Worm (Caenorhabditis elegans): Measurements from ENCODE around the gene max-1.

DNA sequence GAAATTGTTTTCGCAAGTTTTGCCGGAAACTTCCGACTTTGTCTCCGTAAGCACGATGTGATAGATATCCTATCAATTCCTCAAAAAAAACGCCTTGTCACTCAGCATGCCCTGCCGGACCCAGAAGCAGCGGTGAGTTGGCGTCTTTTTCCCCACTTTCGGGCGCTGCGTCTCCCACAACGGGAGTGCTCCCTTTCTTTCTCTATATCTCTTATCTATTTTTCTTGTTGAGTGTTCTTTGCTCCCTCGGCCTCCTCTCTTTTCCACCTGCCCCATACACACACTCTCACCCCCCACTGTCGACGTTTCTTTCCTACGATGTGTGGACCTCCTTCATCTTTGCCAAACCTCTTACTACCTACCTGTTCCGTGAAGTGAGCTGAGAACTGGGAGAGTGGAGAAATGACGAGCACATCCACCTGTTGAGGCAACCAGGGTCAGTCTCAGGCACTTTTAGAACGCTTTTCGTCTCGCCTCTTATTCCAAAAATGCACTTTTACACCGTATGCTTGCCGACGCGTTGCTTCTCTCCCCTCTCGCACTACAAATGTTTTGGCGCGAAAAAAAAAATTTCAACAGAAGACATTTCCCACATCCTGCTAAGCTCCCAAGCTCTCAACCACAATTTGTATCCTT, 34.0 kb downstream of the max-1 start:
- TF ChIP-seq F49E8.2 (tag; optimal IDR thresholded peaks at IDR 0.05; ENCODE audit: borderline replicate concordance): no peak
- TF ChIP-seq unc-130 (GFP tag; optimal IDR thresholded peaks at IDR 0.05): no peak
- 0 out of 2 replicates have a peak, but pooled peaks have one; percentile 47 for TF ChIP-seq Y105C5A.15 (GFP tag; IDR thresholded peaks at IDR 0.05)
- TF ChIP-seq lin-13 (GFP tag; optimal IDR thresholded peaks at IDR 0.05): no peak
- TF ChIP-seq fos-1 (tag; optimal IDR thresholded peaks at IDR 0.05): no peak
- peak; percentile 37 to 72 for TF ChIP-seq lsy-2 (tag; optimal IDR thresholded peaks at IDR 0.05)
- peak; percentile 7 to 59 for TF ChIP-seq mdl-1 (tag; optimal IDR thresholded peaks at IDR 0.05)
- TF ChIP-seq nhr-237 (tag; optimal IDR thresholded peaks at IDR 0.05): no peak
